Fruit fly (Drosophila melanogaster) whole organism, embryonic: Measurements from ENCODE around the gene RpL8.

ENCODE experiments used
- Adf1 ChIP-seq: fragments of 200-800 bp; sonication (Bioruptor generic); IDR thresholded peaks from 2 replicates; pipeline ENCODE4 v1.3.6; 2022; ENCODE audit warnings: missing biosample characterization, missing genetic modification characterization
- BEAF-32 ChIP-seq: fragments of 200-800 bp; sonication (Bioruptor generic); optimal IDR thresholded peaks from 3 replicates; lab custom pipeline; 2017; ENCODE audit warnings: missing biosample characterization, missing genetic modification characterization, mild to moderate bottlenecking, moderate library complexity, missing genetic modification reagents
- BtbVII ChIP-seq: fragments of 200-800 bp; sonication (Bioruptor generic); optimal IDR thresholded peaks from 3 replicates; lab custom pipeline; 2017; ENCODE audit warnings: missing biosample characterization, mild to moderate bottlenecking, missing genetic modification characterization
- CG10431 ChIP-seq: fragments of 200-800 bp; sonication (Bioruptor generic); optimal IDR thresholded peaks from 3 replicates; lab custom pipeline; 2018; ENCODE audit warnings: missing biosample characterization, mild to moderate bottlenecking, missing genetic modification characterization
- CG11398 ChIP-seq: fragments of 200-800 bp; sonication (Bioruptor generic); optimal IDR thresholded peaks from 2 replicates; lab custom pipeline; 2016; ENCODE audit warnings: missing biosample characterization, missing genetic modification characterization
- CG11504 ChIP-seq: fragments of 200-800 bp; sonication (Bioruptor generic); optimal IDR thresholded peaks from 3 replicates; lab custom pipeline; 2019; ENCODE audit warnings: missing biosample characterization, mild to moderate bottlenecking, missing genetic modification characterization, moderate library complexity
- CG11723 ChIP-seq: fragments of 200-800 bp; sonication (Bioruptor generic); optimal IDR thresholded peaks from 2 replicates; lab custom pipeline; 2017; ENCODE audit warnings: missing biosample characterization, mild to moderate bottlenecking, missing genetic modification characterization
- CG12155 ChIP-seq: fragments of 200-800 bp; sonication (Bioruptor generic); optimal IDR thresholded peaks from 3 replicates; lab custom pipeline; 2016; ENCODE audit warnings: missing biosample characterization, missing genetic modification characterization
- CG1233 ChIP-seq: fragments of 200-800 bp; sonication (Bioruptor generic); optimal IDR thresholded peaks from 4 replicates; lab custom pipeline; 2018; ENCODE audit warnings: missing biosample characterization, mild to moderate bottlenecking, missing genetic modification characterization
- CG12659 ChIP-seq: fragments of 200-800 bp; sonication (Bioruptor generic); optimal IDR thresholded peaks from 3 replicates; lab custom pipeline; 2017; ENCODE audit warnings: mild to moderate bottlenecking, missing biosample characterization, missing genetic modification reagents, missing genetic modification characterization
- CG13424 ChIP-seq: fragments of 200-800 bp; sonication (Bioruptor generic); optimal IDR thresholded peaks from 2 replicates; lab custom pipeline; 2019; ENCODE audit warnings: missing biosample characterization, mild to moderate bottlenecking, missing genetic modification characterization, moderate library complexity
- CG14860 ChIP-seq: fragments of 200-800 bp; sonication (Bioruptor generic); IDR thresholded peaks from 3 replicates; pipeline ENCODE4 v1.3.6; 2022; ENCODE audit warnings: missing biosample characterization, missing genetic modification characterization; ENCODE audit not compliant: partially characterized antibody
- CG15269 ChIP-seq: fragments of 200-800 bp; sonication (Bioruptor generic); optimal IDR thresholded peaks from 2 replicates; lab custom pipeline; 2018; ENCODE audit warnings: missing biosample characterization, mild to moderate bottlenecking, missing genetic modification characterization, moderate library complexity
- CG1603 ChIP-seq: fragments of 200-800 bp; sonication (Bioruptor generic); optimal IDR thresholded peaks from 2 replicates; lab custom pipeline; 2019; ENCODE audit warnings: missing biosample characterization, mild to moderate bottlenecking, missing genetic modification characterization, moderate library complexity
- CG1647 ChIP-seq: fragments of 200-800 bp; sonication (Bioruptor generic); optimal IDR thresholded peaks from 3 replicates; lab custom pipeline; 2016; ENCODE audit warnings: missing biosample characterization, missing genetic modification characterization
- CG17359 ChIP-seq: fragments of 200-800 bp; sonication (Bioruptor generic); optimal IDR thresholded peaks from 3 replicates; lab custom pipeline; 2018; ENCODE audit warnings: missing biosample characterization, mild to moderate bottlenecking, missing genetic modification characterization, moderate library complexity
- CG17829 ChIP-seq: fragments of 200-800 bp; optimal IDR thresholded peaks from 2 replicates; lab custom pipeline; 2019; ENCODE audit warnings: missing biosample characterization, mild to moderate bottlenecking, missing genetic modification characterization, moderate library complexity
- CG2875 ChIP-seq: fragments of 200-800 bp; sonication (Bioruptor generic); optimal IDR thresholded peaks from 2 replicates; lab custom pipeline; 2017; ENCODE audit warnings: missing biosample characterization, mild to moderate bottlenecking, missing genetic modification characterization, missing genetic modification reagents
- CG30403 ChIP-seq: fragments of 200-800 bp; sonication (Bioruptor generic); optimal IDR thresholded peaks from 3 replicates; lab custom pipeline; 2016; ENCODE audit warnings: missing biosample characterization, missing genetic modification characterization
- CG3726 ChIP-seq: fragments of 200-800 bp; sonication (Bioruptor generic); IDR thresholded peaks from 3 replicates; pipeline ENCODE4, ENCODE4 v1.3.6; 2022; ENCODE audit warnings: missing biosample characterization, missing genetic modification characterization
- CG3995 ChIP-seq: fragments of 200-800 bp; sonication (Bioruptor generic); optimal IDR thresholded peaks from 3 replicates; lab custom pipeline; 2016; ENCODE audit warnings: missing biosample characterization, missing genetic modification characterization
- CG43689 ChIP-seq: fragments of 200-800 bp; sonication (Bioruptor generic); IDR thresholded peaks from 2 replicates; pipeline ENCODE4 v1.3.6; 2022; ENCODE audit warnings: missing biosample characterization, missing genetic modification characterization
- CG4730 ChIP-seq: fragments of 200-800 bp; sonication (Bioruptor generic); IDR thresholded peaks from 2 replicates; pipeline ENCODE4 v1.3.6; 2022; ENCODE audit warnings: missing biosample characterization, missing genetic modification characterization
- CG6854 ChIP-seq: fragments of 200-800 bp; sonication (Bioruptor generic); optimal IDR thresholded peaks from 3 replicates; lab custom pipeline; 2017; ENCODE audit warnings: missing biosample characterization, mild to moderate bottlenecking, missing genetic modification characterization
- CG7928 ChIP-seq: fragments of 200-800 bp; sonication (Bioruptor generic); optimal IDR thresholded peaks from 2 replicates; lab custom pipeline; 2017; ENCODE audit warnings: missing biosample characterization, mild to moderate bottlenecking, missing genetic modification characterization
- CG8359 ChIP-seq: fragments of 200-800 bp; sonication (Bioruptor generic); optimal IDR thresholded peaks from 2 replicates; lab custom pipeline; 2017; ENCODE audit warnings: missing biosample characterization, mild to moderate bottlenecking, missing genetic modification characterization, borderline replicate concordance
- D ChIP-seq, 2 experiments: fragments of 200-800 bp in 1 of 2; fragments of >200 bp in 1 of 2; sonication (Bioruptor generic) in 1 of 2; optimal IDR thresholded peaks; 2 replicates in 1 of 2; 3 replicates in 1 of 2; lab custom pipeline; 2017; ENCODE audit warnings: mild to moderate bottlenecking in 1 of 2, missing biosample characterization in 1 of 2, missing genetic modification characterization in 1 of 2, missing genetic modification reagents in 1 of 2
- Dek ChIP-seq: fragments of 200-800 bp; sonication (Bioruptor generic); optimal IDR thresholded peaks from 3 replicates; lab custom pipeline; 2019; ENCODE audit warnings: missing biosample characterization, mild to moderate bottlenecking, missing genetic modification characterization, moderate library complexity
- ERR ChIP-seq: fragments of 200-800 bp; sonication (Bioruptor generic); optimal IDR thresholded peaks from 2 replicates; lab custom pipeline; 2016; ENCODE audit warnings: missing biosample characterization, missing genetic modification characterization
- Fer3 ChIP-seq: fragments of 200-800 bp; sonication (Bioruptor generic); optimal IDR thresholded peaks from 2 replicates; lab custom pipeline; 2018; ENCODE audit warnings: missing biosample characterization, mild to moderate bottlenecking, missing genetic modification characterization, moderate library complexity
- Lim3 ChIP-seq: fragments of 200-800 bp; sonication (Bioruptor generic); IDR thresholded peaks from 2 replicates; pipeline ENCODE4 v1.3.6; 2022; ENCODE audit warnings: missing biosample characterization, missing genetic modification characterization
- Mad ChIP-seq: fragments of 200-800 bp; sonication (Bioruptor generic); optimal IDR thresholded peaks from 2 replicates; lab custom pipeline; 2016; ENCODE audit warnings: missing biosample characterization, missing genetic modification characterization
- Nf-YA ChIP-seq: fragments of 200-800 bp; sonication (Bioruptor generic); IDR thresholded peaks from 2 replicates; pipeline ENCODE4 v1.3.6; 2022; ENCODE audit warnings: missing biosample characterization, missing genetic modification characterization
- Sin3A ChIP-seq: fragments of >200 bp; optimal IDR thresholded peaks from 2 replicates; lab custom pipeline; 2018
- Taf1 ChIP-seq: fragments of 200-800 bp; sonication (Bioruptor generic); IDR thresholded peaks from 2 replicates; pipeline ENCODE4 v1.3.6; 2022; ENCODE audit warnings: missing biosample characterization, missing genetic modification characterization
- bowl ChIP-seq: fragments of 200-800 bp; sonication (Bioruptor generic); IDR thresholded peaks from 2 replicates; pipeline ENCODE4 v1.3.6; 2022; ENCODE audit warnings: missing biosample characterization, missing genetic modification characterization
- br ChIP-seq: fragments of >200 bp; optimal IDR thresholded peaks from 2 replicates; lab custom pipeline; 2017
- en ChIP-seq: fragments of 200-800 bp; sonication (Bioruptor generic); optimal IDR thresholded peaks from 2 replicates; lab custom pipeline; 2016; ENCODE audit warnings: missing biosample characterization, missing genetic modification characterization
- eyg ChIP-seq: fragments of 200-800 bp; sonication (Bioruptor generic); optimal IDR thresholded peaks from 3 replicates; lab custom pipeline; 2016; ENCODE audit warnings: missing biosample characterization, missing genetic modification characterization
- jumu ChIP-seq: fragments of 200-800 bp; sonication (Bioruptor generic); optimal IDR thresholded peaks from 3 replicates; lab custom pipeline; 2016; ENCODE audit warnings: missing biosample characterization, missing genetic modification characterization
- ken ChIP-seq: fragments of 200-800 bp; sonication (Bioruptor generic); IDR thresholded peaks from 3 replicates; pipeline ENCODE4 v1.3.6; 2022; ENCODE audit warnings: missing biosample characterization, missing genetic modification characterization
- klu ChIP-seq: fragments of 200-800 bp; sonication (Bioruptor generic); IDR thresholded peaks from 2 replicates; pipeline ENCODE4 v1.3.6; 2022; ENCODE audit warnings: missing biosample characterization, missing genetic modification characterization
- onecut ChIP-seq: fragments of 200-800 bp; sonication (Bioruptor generic); IDR thresholded peaks from 2 replicates; pipeline ENCODE4 v1.3.6; 2022; ENCODE audit warnings: missing biosample characterization, missing genetic modification characterization
- row ChIP-seq: fragments of 200-800 bp; sonication (Bioruptor generic); IDR thresholded peaks from 3 replicates; pipeline ENCODE4 v1.3.6; 2022; ENCODE audit warnings: missing biosample characterization, missing genetic modification characterization
- sisA ChIP-seq: fragments of 200-800 bp; sonication (Bioruptor generic); IDR thresholded peaks from 2 replicates; pipeline ENCODE4 v1.3.6; 2022; ENCODE audit warnings: missing biosample characterization, missing genetic modification characterization
- so ChIP-seq: fragments of 200-800 bp; sonication (Bioruptor generic); IDR thresholded peaks from 3 replicates; pipeline ENCODE4 v1.3.6; 2022; ENCODE audit warnings: missing biosample characterization, missing genetic modification characterization
- sob ChIP-seq: fragments of 200-800 bp; sonication (Bioruptor generic); IDR thresholded peaks from 2 replicates; pipeline ENCODE4 v1.3.6; 2022; ENCODE audit warnings: missing biosample characterization, missing genetic modification characterization
- ssp ChIP-seq: fragments of 200-800 bp; sonication (Bioruptor generic); IDR thresholded peaks from 2 replicates; pipeline ENCODE4 v1.3.6; 2022; ENCODE audit warnings: missing biosample characterization, missing genetic modification characterization
- vfl ChIP-seq: fragments of 200-800 bp; sonication (Bioruptor generic); optimal IDR thresholded peaks from 2 replicates; lab custom pipeline; 2016; ENCODE audit warnings: missing biosample characterization, missing genetic modification characterization
- vvl ChIP-seq: fragments of 200-800 bp; sonication (Bioruptor generic); IDR thresholded peaks from 2 replicates; pipeline ENCODE4 v1.3.6; 2022; ENCODE audit warnings: missing biosample characterization, missing genetic modification characterization
- wdn ChIP-seq: fragments of 200-800 bp; sonication (Bioruptor generic); IDR thresholded peaks from 2 replicates; pipeline ENCODE4 v1.3.6; 2022; ENCODE audit warnings: missing biosample characterization, missing genetic modification characterization
- z ChIP-seq: fragments of 200-800 bp; sonication (Bioruptor generic); IDR thresholded peaks from 3 replicates; pipeline ENCODE4 v1.3.6; 2022; ENCODE audit warnings: missing biosample characterization, missing genetic modification characterization
- zen ChIP-seq: fragments of 200-800 bp; sonication (Bioruptor generic); optimal IDR thresholded peaks from 3 replicates; lab custom pipeline; 2018; ENCODE audit warnings: missing biosample characterization, mild to moderate bottlenecking, missing genetic modification characterization, moderate library complexity

RpL8 gene

DNA sequence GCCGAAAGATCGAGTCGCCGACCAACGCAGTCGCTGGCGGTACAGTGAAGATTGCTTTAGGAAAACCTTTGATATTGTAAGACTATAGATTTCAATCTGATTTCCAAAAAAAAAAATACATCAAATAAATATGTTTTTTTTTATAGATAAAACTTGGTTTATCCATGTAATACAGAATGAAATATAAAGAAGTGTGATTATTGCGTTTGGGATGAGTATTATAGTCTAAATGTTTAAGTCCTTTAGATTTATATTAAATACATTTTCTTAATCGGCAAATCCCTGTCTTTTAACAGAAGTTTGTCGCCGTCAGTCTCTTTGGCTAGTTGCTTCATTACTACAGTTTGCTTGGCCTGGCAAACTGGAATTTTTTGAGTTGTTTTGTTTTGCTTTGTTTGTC lies 5.4 kb upstream of the RpL8 start (continued):
- peak; percentile 32 for TF ChIP-seq row
- TF ChIP-seq sisA = no peak
- TF ChIP-seq ssp (GFP tag; lab: Robert Waterston, UW) = no peak
- TF ChIP-seq Adf1 (GFP tag; lab: Robert Waterston, UW) = no peak
- TF ChIP-seq CG17829 (tag; lab: Kevin White, UChicago) = no peak
- no peak for TF ChIP-seq en
- TF ChIP-seq Lim3 = no peak
- peak; percentile 7 for TF ChIP-seq CG30403 (GFP tag; lab: Kevin White, UChicago)
- TF ChIP-seq br (lab: Kevin White, UChicago) = no peak
- TF ChIP-seq CG1233 = no peak
- peak; percentile 14; the same call in 1 of the 2 replicates for TF ChIP-seq vvl (GFP tag; lab: Robert Waterston, UW)
- TF ChIP-seq Mad (GFP tag; lab: Kevin White, UChicago) = no peak
- TF ChIP-seq eyg = no peak
- TF ChIP-seq wdn = no peak
- no peak for TF ChIP-seq vfl (GFP tag; lab: Kevin White, UChicago)
- no peak for TF ChIP-seq z (GFP tag; lab: Robert Waterston, UW)
- TF ChIP-seq onecut (GFP tag; lab: Robert Waterston, UW) = no peak
- TF ChIP-seq ERR (GFP tag; lab: Kevin White, UChicago) = no peak
- peak; percentile 72 for TF ChIP-seq CG15269 (tag; lab: Kevin White, UChicago)
- TF ChIP-seq CG11398 (GFP tag; lab: Kevin White, UChicago) = no peak
- no peak for TF ChIP-seq D (optimal IDR thresholded peaks at IDR 0.05; lab: Kevin White, UChicago)
- no peak for TF ChIP-seq D (GFP tag; optimal IDR thresholded peaks at IDR 0.05; lab: Kevin White, UChicago)
- peak; percentile 1 for TF ChIP-seq CG6854 (GFP tag; lab: Kevin White, UChicago)
- peak; percentile 48 for TF ChIP-seq CG11504
- no peak for TF ChIP-seq CG12155 (GFP tag; lab: Kevin White, UChicago)
- TF ChIP-seq Taf1 (GFP tag; lab: Robert Waterston, UW) = no peak
- TF ChIP-seq CG2875 = no peak
- TF ChIP-seq CG1647 (GFP tag; lab: Kevin White, UChicago) = no peak
- TF ChIP-seq zen = no peak
- no peak for TF ChIP-seq CG3726 (GFP tag; lab: Robert Waterston, UW)
- TF ChIP-seq CG3995 (GFP tag; lab: Kevin White, UChicago) = no peak
- no peak for TF ChIP-seq Dek (tag; lab: Kevin White, UChicago)
- TF ChIP-seq CG43689 = no peak
- TF ChIP-seq BtbVII (GFP tag; lab: Kevin White, UChicago) = no peak
- no peak for TF ChIP-seq jumu (GFP tag; lab: Kevin White, UChicago)
- TF ChIP-seq CG7928 = no peak
- no peak for TF ChIP-seq Fer3 (tag; lab: Kevin White, UChicago)
- TF ChIP-seq Nf-YA (GFP tag; lab: Robert Waterston, UW) = no peak
- no peak for TF ChIP-seq CG10431 (GFP tag; lab: Kevin White, UChicago)
- no peak for TF ChIP-seq CG1603
- TF ChIP-seq CG11723 = no peak
- TF ChIP-seq CG12659 (GFP tag; lab: Kevin White, UChicago) = no peak
- no peak for TF ChIP-seq BEAF-32 (GFP tag; lab: Kevin White, UChicago)
- TF ChIP-seq so (GFP tag; lab: Robert Waterston, UW) = no peak
- TF ChIP-seq CG14860 (GFP tag; lab: Robert Waterston, UW) = no peak
- TF ChIP-seq CG13424 = peak; percentile 27
- TF ChIP-seq sob (GFP tag; lab: Robert Waterston, UW) = no peak
- TF ChIP-seq CG4730 (GFP tag; lab: Robert Waterston, UW) = peak; percentile 54; the same call in 1 of the 2 replicates
- no peak for TF ChIP-seq Sin3A (lab: Kevin White, UChicago)
- TF ChIP-seq bowl (GFP tag; lab: Robert Waterston, UW) = no peak
- 0 out of 2 replicates have a peak, but pooled peaks have one; percentile 12 for TF ChIP-seq klu (GFP tag; lab: Robert Waterston, UW)
- TF ChIP-seq ken (GFP tag; lab: Robert Waterston, UW) = no peak
- TF ChIP-seq CG17359 (tag; lab: Kevin White, UChicago) = peak; percentile 3
- TF ChIP-seq CG8359 (GFP tag; lab: Kevin White, UChicago) = no peak
